Worm (Caenorhabditis elegans) whole organism, L2 larva: ENCODE data around the gene sre-37.

Experiments
- blmp-1 ChIP-seq: sonication (generic microtip); optimal IDR thresholded peaks from 2 replicates; lab custom pipeline; 2017; ENCODE audit warnings: missing genetic modification characterization, mild to moderate bottlenecking, missing compliant biosample characterization, antibody characterized with exemption, moderate library complexity; ENCODE audit not compliant: insufficient read depth
- nhr-11 ChIP-seq: fragments of 150-350 bp; optimal IDR thresholded peaks from 2 replicates; lab custom pipeline; 2014; ENCODE audit warnings: missing biosample characterization, missing genetic modification characterization
- nhr-129 ChIP-seq: fragments of 150-350 bp; optimal IDR thresholded peaks from 2 replicates; lab custom pipeline; 2014; ENCODE audit warnings: missing biosample characterization, missing genetic modification characterization
- nhr-77 ChIP-seq: fragments of 150-350 bp; optimal IDR thresholded peaks from 2 replicates; lab custom pipeline; 2014; ENCODE audit warnings: missing biosample characterization, missing genetic modification characterization
- unc-39 ChIP-seq: fragments of 150-350 bp; optimal IDR thresholded peaks from 2 replicates; lab custom pipeline; 2014; ENCODE audit warnings: missing biosample characterization, missing genetic modification characterization
- unc-62 ChIP-seq: fragments of 150-350 bp; optimal IDR thresholded peaks from 2 replicates; lab custom pipeline; 2014; ENCODE audit warnings: missing biosample characterization, missing genetic modification reagents, missing genetic modification characterization

ce11 chrII:12420486-12420885 is 45.2 kb upstream of the sre-37 start, which contains the start of gene sre-26:
- TF ChIP-seq blmp-1 (no peak), unc-39 (tag; lab: Kevin White, UChicago) (no peak), nhr-129 (no peak), unc-62 (GFP tag; lab: Kevin White, UChicago) (no peak), nhr-11 (tag; lab: Kevin White, UChicago) (no peak), nhr-77 (tag; lab: Kevin White, UChicago) (no peak)
